Worm (Caenorhabditis elegans) whole organism, young adult: ENCODE data around the gene Y54G2A.10.

ENCODE experiments used
- B0019.2 ChIP-seq: fragments of 200-800 bp; sonication (Bioruptor generic); conservative IDR thresholded peaks from 2 replicates; pipeline ENCODE4 v1.3.6; 2022; ENCODE audit warnings: missing genetic modification reagents, missing genetic modification characterization, missing compliant biosample characterization
- F10E7.11 ChIP-seq: sonication (generic microtip); optimal IDR thresholded peaks from 2 replicates; lab custom pipeline; 2017; ENCODE audit warnings: mild to moderate bottlenecking, missing genetic modification characterization, moderate library complexity, missing compliant biosample characterization
- K11D2.4 ChIP-seq: fragments of 200-800 bp; sonication (Bioruptor generic); IDR thresholded peaks from 2 replicates; pipeline ENCODE4 v1.3.6; 2022; ENCODE audit warnings: missing genetic modification reagents, missing genetic modification characterization, missing compliant biosample characterization
- Y53F4B.3 ChIP-seq: fragments of 200-800 bp; sonication (Bioruptor generic); IDR thresholded peaks from 2 replicates; pipeline ENCODE4 v1.3.6; 2022; ENCODE audit warnings: missing genetic modification reagents, missing genetic modification characterization, missing compliant biosample characterization
- Y53G8AR.9 ChIP-seq: fragments of 200-800 bp; sonication (Bioruptor generic); conservative IDR thresholded peaks from 2 replicates; pipeline ENCODE4 v1.3.6; 2022; ENCODE audit warnings: missing genetic modification reagents, missing genetic modification characterization, missing compliant biosample characterization
- Y56A3A.18 ChIP-seq: fragments of 200-800 bp; sonication (Bioruptor generic); IDR thresholded peaks from 2 replicates; pipeline ENCODE4 v1.3.6; 2022; ENCODE audit warnings: missing genetic modification reagents, missing genetic modification characterization, missing compliant biosample characterization
- Y67H2A.10 ChIP-seq: fragments of 200-800 bp; sonication (Bioruptor generic); conservative IDR thresholded peaks from 2 replicates; pipeline ENCODE4 v1.3.6; 2022; ENCODE audit warnings: missing genetic modification reagents, missing genetic modification characterization, missing compliant biosample characterization
- Y95B8A.8 ChIP-seq: fragments of 200-800 bp; sonication (Bioruptor generic); IDR thresholded peaks from 2 replicates; pipeline ENCODE4 v1.3.6; 2022; ENCODE audit warnings: missing genetic modification reagents, missing genetic modification characterization, missing compliant biosample characterization
- ama-1 ChIP-seq, 3 experiments: fragments of 150-350 bp in 1 of 3; sonication (generic microtip) in 2 of 3; optimal IDR thresholded peaks; 2 replicates each; lab custom pipeline; 2014 to 2018; ENCODE audit warnings: missing biosample characterization in 2 of 3, missing genetic modification characterization in 2 of 3, missing genetic modification reagents in 2 of 3
- aptf-2 ChIP-seq: fragments of 200-800 bp; sonication (Bioruptor generic); conservative IDR thresholded peaks from 2 replicates; pipeline ENCODE4 v1.3.6; 2022; ENCODE audit warnings: missing genetic modification reagents, missing genetic modification characterization, missing compliant biosample characterization
- athp-1 ChIP-seq: sonication (generic microtip); optimal IDR thresholded peaks from 2 replicates; lab custom pipeline; 2017; ENCODE audit warnings: mild to moderate bottlenecking, missing genetic modification characterization, missing compliant biosample characterization
- bed-1 ChIP-seq: fragments of 200-800 bp; sonication (Bioruptor generic); IDR thresholded peaks from 2 replicates; pipeline ENCODE4 v1.3.6; 2022; ENCODE audit warnings: missing genetic modification reagents, missing genetic modification characterization, missing compliant biosample characterization
- ccch-3 ChIP-seq: fragments of 200-800 bp; sonication (Bioruptor generic); optimal IDR thresholded peaks from 2 replicates; lab custom pipeline; 2018; ENCODE audit warnings: mild to moderate bottlenecking, missing genetic modification characterization, missing compliant biosample characterization
- cebp-1 ChIP-seq, 2 experiments: fragments of 200-800 bp in 1 of 2; sonication (Bioruptor generic) in 1 of 2; sonication (generic microtip) in 1 of 2; IDR thresholded peaks in 1 of 2; optimal IDR thresholded peaks in 1 of 2; 2 replicates each; pipeline versions ENCODE4 v1.3.6 to Lab custom; 2017 to 2022; ENCODE audit warnings: missing compliant biosample characterization in 2 of 2, missing genetic modification characterization in 2 of 2, mild to moderate bottlenecking in 1 of 2, missing genetic modification reagents in 1 of 2, moderate library complexity in 1 of 2
- cebp-2 ChIP-seq: fragments of 200-800 bp; sonication (Bioruptor generic); IDR thresholded peaks from 2 replicates; pipeline ENCODE4 v1.3.6; 2022; ENCODE audit warnings: missing genetic modification characterization, missing compliant biosample characterization
- ceh-100 ChIP-seq: fragments of 200-800 bp; sonication (Bioruptor generic); IDR thresholded peaks from 2 replicates; pipeline ENCODE4 v1.3.6; 2022; ENCODE audit warnings: missing genetic modification reagents, missing genetic modification characterization, missing compliant biosample characterization
- ceh-27 ChIP-seq: fragments of 200-800 bp; sonication (Bioruptor generic); optimal IDR thresholded peaks from 2 replicates; lab custom pipeline; 2018; ENCODE audit warnings: mild to moderate bottlenecking, missing genetic modification characterization, moderate library complexity, missing compliant biosample characterization
- ceh-79 ChIP-seq: sonication (generic microtip); optimal IDR thresholded peaks from 2 replicates; lab custom pipeline; 2017; ENCODE audit warnings: mild to moderate bottlenecking, missing genetic modification characterization, missing compliant biosample characterization
- ceh-91 ChIP-seq: fragments of 200-800 bp; sonication (Bioruptor generic); IDR thresholded peaks from 2 replicates; pipeline ENCODE4 v1.3.6; 2022; ENCODE audit warnings: missing genetic modification reagents, missing genetic modification characterization, missing compliant biosample characterization
- dpff-1 ChIP-seq: sonication (generic microtip); optimal IDR thresholded peaks from 2 replicates; lab custom pipeline; 2017; ENCODE audit warnings: mild to moderate bottlenecking, missing genetic modification characterization, missing compliant biosample characterization
- efl-1 ChIP-seq: fragments of 150-350 bp; optimal IDR thresholded peaks from 2 replicates; lab custom pipeline; 2014; ENCODE audit warnings: missing biosample characterization, missing genetic modification reagents, missing genetic modification characterization
- egl-18 ChIP-seq: fragments of 200-800 bp; sonication (Bioruptor generic); IDR thresholded peaks from 2 replicates; pipeline ENCODE4 v1.3.6; 2022; ENCODE audit warnings: missing genetic modification reagents, missing genetic modification characterization, missing compliant biosample characterization
- egl-44 ChIP-seq: fragments of 200-800 bp; sonication (Bioruptor generic); IDR thresholded peaks from 2 replicates; pipeline ENCODE4 v1.3.6; 2022; ENCODE audit warnings: missing genetic modification reagents, missing genetic modification characterization, missing compliant biosample characterization
- ets-4 ChIP-seq: fragments of 200-800 bp; sonication (Bioruptor generic); optimal IDR thresholded peaks from 2 replicates; lab custom pipeline; 2018; ENCODE audit warnings: mild to moderate bottlenecking, missing genetic modification characterization, missing compliant biosample characterization
- fkh-3 ChIP-seq: sonication (generic microtip); optimal IDR thresholded peaks from 2 replicates; lab custom pipeline; 2016; ENCODE audit warnings: mild to moderate bottlenecking, missing genetic modification characterization, missing compliant biosample characterization
- hmg-20 ChIP-seq: fragments of 200-800 bp; sonication (Bioruptor generic); IDR thresholded peaks from 2 replicates; pipeline ENCODE4 v1.3.6; 2022; ENCODE audit warnings: missing genetic modification reagents, missing genetic modification characterization, missing compliant biosample characterization
- hsf-1 ChIP-seq: fragments of 200-800 bp; sonication (Bioruptor generic); IDR thresholded peaks from 2 replicates; pipeline ENCODE4 v1.3.6; 2022; ENCODE audit warnings: missing genetic modification reagents, missing genetic modification characterization, missing compliant biosample characterization
- lag-1 ChIP-seq: fragments of 200-800 bp; sonication (Bioruptor generic); IDR thresholded peaks from 2 replicates; pipeline ENCODE4 v1.3.6; 2022; ENCODE audit warnings: missing genetic modification reagents, missing genetic modification characterization, missing compliant biosample characterization
- let-607 ChIP-seq, 2 experiments: fragments of 200-800 bp in 1 of 2; sonication (Bioruptor generic) in 1 of 2; sonication (generic microtip) in 1 of 2; optimal IDR thresholded peaks; 2 replicates each; lab custom pipeline; 2016 to 2018; ENCODE audit warnings: mild to moderate bottlenecking in 2 of 2, missing compliant biosample characterization in 2 of 2, missing genetic modification characterization in 2 of 2, moderate library complexity in 2 of 2, missing genotype in 1 of 2
- lin-54 ChIP-seq: fragments of 200-800 bp; sonication (Bioruptor generic); optimal IDR thresholded peaks from 2 replicates; lab custom pipeline; 2018; ENCODE audit warnings: mild to moderate bottlenecking, missing genetic modification characterization, missing compliant biosample characterization
- lir-1 ChIP-seq: fragments of 200-800 bp; sonication (Bioruptor generic); conservative IDR thresholded peaks from 2 replicates; pipeline ENCODE4 v1.3.6; 2022; ENCODE audit warnings: missing genetic modification reagents, missing genetic modification characterization, missing compliant biosample characterization
- madf-8 ChIP-seq: fragments of 200-800 bp; sonication (Bioruptor generic); conservative IDR thresholded peaks from 2 replicates; pipeline ENCODE4 v1.3.6; 2022; ENCODE audit warnings: missing genetic modification reagents, missing genetic modification characterization, missing compliant biosample characterization
- mel-28 ChIP-seq: sonication (generic microtip); optimal IDR thresholded peaks from 2 replicates; lab custom pipeline; 2016; ENCODE audit warnings: borderline replicate concordance, mild to moderate bottlenecking, missing genetic modification characterization, missing compliant biosample characterization
- mxl-1 ChIP-seq: sonication (generic microtip); optimal IDR thresholded peaks from 2 replicates; lab custom pipeline; 2016; ENCODE audit warnings: missing genetic modification characterization, missing compliant biosample characterization
- nfyb-1 ChIP-seq: fragments of 200-800 bp; sonication (Bioruptor generic); IDR thresholded peaks from 2 replicates; pipeline ENCODE4 v1.3.6; 2022; ENCODE audit warnings: missing genetic modification reagents, missing genetic modification characterization, missing compliant biosample characterization
- nhr-90 ChIP-seq: sonication (generic microtip); optimal IDR thresholded peaks from 2 replicates; lab custom pipeline; 2016; ENCODE audit warnings: missing genotype, mild to moderate bottlenecking, missing genetic modification characterization, missing compliant biosample characterization
- rcor-1 ChIP-seq: fragments of 200-800 bp; sonication (Bioruptor generic); IDR thresholded peaks from 2 replicates; pipeline ENCODE4 v1.3.6; 2022; ENCODE audit warnings: missing genetic modification reagents, missing genetic modification characterization, missing compliant biosample characterization
- rpc-1 ChIP-seq, 2 experiments: fragments of 150-350 bp in 1 of 2; sonication (generic microtip) in 1 of 2; optimal IDR thresholded peaks; 2 replicates each; lab custom pipeline; 2014 to 2018; ENCODE audit warnings: missing biosample characterization in 1 of 2, missing genetic modification characterization in 1 of 2, missing genetic modification reagents in 1 of 2, missing genotype in 1 of 2
- snpc-1.1 ChIP-seq: sonication (generic microtip); optimal IDR thresholded peaks from 2 replicates; lab custom pipeline; 2017; ENCODE audit warnings: missing genetic modification characterization, mild to moderate bottlenecking, missing compliant biosample characterization, antibody characterized with exemption, moderate library complexity, missing genotype, missing genetic modification reagents; ENCODE audit not compliant: insufficient read depth
- snpc-1.3 ChIP-seq: sonication (generic microtip); optimal IDR thresholded peaks from 2 replicates; lab custom pipeline; 2017; ENCODE audit warnings: missing genetic modification characterization, mild to moderate bottlenecking, missing compliant biosample characterization, antibody characterized with exemption, moderate library complexity, missing genotype, missing genetic modification reagents; ENCODE audit not compliant: insufficient read depth
- snpc-4 ChIP-seq, 5 experiments: fragments of 150-350 bp in 1 of 5; sonication (generic microtip) in 4 of 5; optimal IDR thresholded peaks; 2 replicates each; lab custom pipeline; 2014 to 2018; ENCODE audit warnings: missing genetic modification characterization in 5 of 5, missing biosample characterization in 3 of 5, antibody characterized with exemption in 2 of 5, mild to moderate bottlenecking in 2 of 5, missing compliant biosample characterization in 2 of 5, missing genotype in 2 of 5, moderate library complexity in 2 of 5, missing genetic modification reagents in 1 of 5
- somi-1 ChIP-seq: fragments of 200-800 bp; sonication (Bioruptor generic); optimal IDR thresholded peaks from 2 replicates; lab custom pipeline; 2018; ENCODE audit warnings: mild to moderate bottlenecking, missing genetic modification characterization, missing compliant biosample characterization
- tbx-9 ChIP-seq: sonication (generic microtip); optimal IDR thresholded peaks from 2 replicates; lab custom pipeline; 2016; ENCODE audit warnings: borderline replicate concordance, missing genetic modification characterization, inconsistent platforms, missing compliant biosample characterization
- ztf-3 ChIP-seq: fragments of 200-800 bp; sonication (Bioruptor generic); optimal IDR thresholded peaks from 2 replicates; lab custom pipeline; 2018; ENCODE audit warnings: mild to moderate bottlenecking, missing genetic modification characterization, missing compliant biosample characterization
- ztf-6 ChIP-seq: fragments of 200-800 bp; sonication (Bioruptor generic); IDR thresholded peaks from 2 replicates; pipeline ENCODE4 v1.3.6; 2022; ENCODE audit warnings: missing genetic modification reagents, missing genetic modification characterization, missing compliant biosample characterization

Y54G2A.10 gene

ce11 chrIV:2805525-2805924 lies 6.0 kb downstream of the Y54G2A.10 start, which contains the start of gene Y54G2A.45 (continued):
- TF ChIP-seq ama-1 (optimal IDR thresholded peaks at IDR 0.05; lab: Kevin White, UChicago) = no peak
- peak in 1 of 2 experiments; percentile 6 for TF ChIP-seq ama-1 (GFP tag; optimal IDR thresholded peaks at IDR 0.05; lab: Kevin White, UChicago)
- no peak for TF ChIP-seq ccch-3 (GFP tag; lab: Kevin White, UChicago)
- TF ChIP-seq Y53G8AR.9 (GFP tag; lab: Robert Waterston, UW) = 0 out of 2 replicates have a peak, but pooled peaks have one; percentile 38
- TF ChIP-seq hsf-1 (GFP tag; lab: Robert Waterston, UW) = peak; percentile 63; the same call in 1 of the 2 replicates
- TF ChIP-seq ceh-27 (GFP tag; lab: Kevin White, UChicago) = peak; percentile 20
- TF ChIP-seq K11D2.4 = peak; percentile 56; the same call in 1 of the 2 replicates
- peak; percentile 72 for TF ChIP-seq lin-54 (GFP tag; lab: Kevin White, UChicago)
- TF ChIP-seq rcor-1 (GFP tag; lab: Robert Waterston, UW) = peak; percentile 66
- TF ChIP-seq Y56A3A.18 (GFP tag; lab: Robert Waterston, UW) = peak; percentile 90; the same call in 1 of the 2 replicates
- TF ChIP-seq snpc-4 (GFP tag; optimal IDR thresholded peaks at IDR 0.05; lab: Kevin White, UChicago) = peak; percentile 72
- peak; percentile 3 to 78 (median 70) for TF ChIP-seq snpc-4 (tag; optimal IDR thresholded peaks at IDR 0.05; lab: Kevin White, UChicago)
- peak; percentile 47 for TF ChIP-seq snpc-1.1 (tag; lab: Kevin White, UChicago)
- TF ChIP-seq egl-18 = no peak
- TF ChIP-seq aptf-2 (GFP tag; lab: Robert Waterston, UW) = no peak
- no peak for TF ChIP-seq fkh-3 (tag; lab: Kevin White, UChicago)
- peak; percentile 34; the same call in 1 of the 2 replicates for TF ChIP-seq B0019.2 (GFP tag; lab: Robert Waterston, UW)
- TF ChIP-seq mxl-1 = peak; percentile 79
- TF ChIP-seq cebp-2 (GFP tag; lab: Robert Waterston, UW) = no peak
- TF ChIP-seq mel-28 (tag; lab: Kevin White, UChicago) = no peak
- TF ChIP-seq ceh-79 (tag; lab: Kevin White, UChicago) = no peak
- no peak for TF ChIP-seq Y53F4B.3 (GFP tag; lab: Robert Waterston, UW)
- 0 out of 2 replicates have a peak, but pooled peaks have one; percentile 15 for TF ChIP-seq lir-1 (GFP tag; lab: Robert Waterston, UW)
- no peak for TF ChIP-seq dpff-1
- TF ChIP-seq ztf-6 (GFP tag; lab: Robert Waterston, UW) = no peak
- TF ChIP-seq snpc-1.3 (tag; lab: Kevin White, UChicago) = peak; percentile 81
- TF ChIP-seq Y95B8A.8 (GFP tag; lab: Robert Waterston, UW) = peak; percentile 76; the same call in 1 of the 2 replicates
- peak; percentile 24 for TF ChIP-seq ztf-3 (GFP tag; lab: Kevin White, UChicago)
- TF ChIP-seq efl-1 (GFP tag; lab: Kevin White, UChicago) = peak; percentile 13
- TF ChIP-seq nhr-90 (tag; lab: Kevin White, UChicago) = peak; percentile 94
- TF ChIP-seq egl-44 (GFP tag; lab: Robert Waterston, UW) = peak; percentile 93
- no peak for TF ChIP-seq hmg-20 (GFP tag; lab: Robert Waterston, UW)
- TF ChIP-seq rpc-1 (optimal IDR thresholded peaks at IDR 0.05; lab: Kevin White, UChicago) = peak; percentile 93
- peak; percentile 95 for TF ChIP-seq rpc-1 (tag; optimal IDR thresholded peaks at IDR 0.05; lab: Kevin White, UChicago)
- TF ChIP-seq somi-1 (GFP tag; lab: Kevin White, UChicago) = no peak
- no peak; the same call in 1 of the 2 replicates for TF ChIP-seq madf-8 (GFP tag; lab: Robert Waterston, UW)
- TF ChIP-seq ceh-91 (GFP tag; lab: Robert Waterston, UW) = no peak
- TF ChIP-seq lag-1 (GFP tag; lab: Robert Waterston, UW) = no peak
- no peak for TF ChIP-seq F10E7.11 (tag; lab: Kevin White, UChicago)
- TF ChIP-seq nfyb-1 (GFP tag; lab: Robert Waterston, UW) = peak; percentile 78
- TF ChIP-seq cebp-1 (GFP tag; IDR thresholded peaks at IDR 0.05; lab: Robert Waterston, UW) = no peak
- peak; percentile 74 for TF ChIP-seq cebp-1 (tag; optimal IDR thresholded peaks at IDR 0.05; lab: Kevin White, UChicago)
- peak; percentile 53 for TF ChIP-seq ceh-100 (GFP tag; lab: Robert Waterston, UW)
- peak; percentile 44 to 65 for TF ChIP-seq let-607 (tag; optimal IDR thresholded peaks at IDR 0.05; lab: Kevin White, UChicago)
- TF ChIP-seq bed-1 = no peak
- TF ChIP-seq Y67H2A.10 (GFP tag; lab: Robert Waterston, UW) = no peak
- peak; percentile 60 for TF ChIP-seq athp-1 (tag; lab: Kevin White, UChicago)
- TF ChIP-seq tbx-9 (tag; lab: Kevin White, UChicago) = no peak
- peak; percentile 48 for TF ChIP-seq ets-4
